Worm (Caenorhabditis elegans): ENCODE results near the gene die-1.

Gene die-1

ce11 chrII:10051485-10051884, 16.2 kb downstream of the die-1 start:
- TF ChIP-seq lin-39 (tag; optimal IDR thresholded peaks at IDR 0.05) (no peak), nhr-11 (tag; optimal IDR thresholded peaks at IDR 0.05) (peak; percentile 91)

ce11 chrII:10048568-10048967, 19.1 kb downstream of the die-1 start, which contains the start of gene flp-4:
TSS of gene flp-4 (plus strand) at chrII:10048868.
- TF ChIP-seq fkh-2 (tag; optimal IDR thresholded peaks at IDR 0.05) (no peak), ceh-9 (tag; optimal IDR thresholded peaks at IDR 0.05) (no peak), nhr-12 (tag; optimal IDR thresholded peaks at IDR 0.05) (no peak), hmg-11 (tag; optimal IDR thresholded peaks at IDR 0.05) (no peak), lin-39 (tag; optimal IDR thresholded peaks at IDR 0.05) (no peak), ztf-4 (tag; optimal IDR thresholded peaks at IDR 0.05) (no peak), nhr-77 (tag; optimal IDR thresholded peaks at IDR 0.05) (no peak), zag-1 (tag; optimal IDR thresholded peaks at IDR 0.05) (no peak), unc-62 (GFP tag; optimal IDR thresholded peaks at IDR 0.05) (no peak)

DNA sequence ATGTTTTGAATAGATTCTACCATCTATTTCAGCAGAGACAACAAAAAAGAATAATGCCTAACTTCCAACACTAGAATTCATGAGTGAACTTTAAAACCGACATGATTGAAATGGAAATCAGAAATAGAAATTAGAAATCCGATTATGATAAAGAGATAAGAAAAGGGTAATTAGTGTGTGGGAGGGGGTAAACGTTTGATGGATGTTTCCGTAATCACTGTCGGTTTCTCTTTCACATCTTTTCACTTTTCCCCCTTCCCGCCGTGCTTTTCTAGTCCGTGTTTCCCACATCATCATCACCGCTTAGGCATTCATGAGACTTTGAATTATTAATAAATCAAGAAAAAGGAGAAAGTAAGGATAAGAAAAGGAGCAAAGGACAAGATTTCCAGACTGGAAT, 22.0 kb downstream of the die-1 start:
- TF ChIP-seq hmg-11 (tag; optimal IDR thresholded peaks at IDR 0.05): no peak
- TF ChIP-seq unc-62 (GFP tag; optimal IDR thresholded peaks at IDR 0.05): no peak
- no peak for TF ChIP-seq ceh-9 (tag; optimal IDR thresholded peaks at IDR 0.05)
- no peak for TF ChIP-seq fkh-2 (tag; optimal IDR thresholded peaks at IDR 0.05)
- TF ChIP-seq nhr-237 (tag; optimal IDR thresholded peaks at IDR 0.05): no peak

DNA sequence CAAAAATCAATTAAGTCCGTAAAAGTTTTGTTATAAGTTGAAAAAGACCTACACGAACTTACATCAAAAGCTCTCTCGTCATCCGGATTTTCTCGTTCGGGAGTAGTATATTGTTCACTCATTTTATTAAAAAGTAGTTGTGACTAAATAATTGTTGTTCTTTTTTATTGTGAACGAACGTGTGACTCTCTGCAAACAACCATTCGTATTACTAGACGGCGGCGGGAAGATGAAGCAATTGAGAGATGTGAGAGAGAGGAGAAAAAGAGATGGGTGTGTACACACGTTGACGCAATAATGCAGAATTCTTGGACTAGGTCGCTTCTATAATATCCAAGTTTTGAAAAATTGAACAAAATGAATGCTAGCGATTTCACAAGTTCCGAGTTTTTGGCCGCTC, 22.8 kb downstream of the die-1 start, which contains the start of the genes F52H3.11 and bath-38:
F52H3.11 (minus strand) TSS at position 203 of the 400 bp plus-strand sequence.
bath-38 (minus strand) TSS at position 310 of the 400 bp plus-strand sequence.
- TF ChIP-seq egl-5 (tag; optimal IDR thresholded peaks at IDR 0.05) (peak; percentile 49), unc-62 (GFP tag; optimal IDR thresholded peaks at IDR 0.05) (no peak), aly-2 (tag; optimal IDR thresholded peaks at IDR 0.05) (no peak), pqm-1 (tag; optimal IDR thresholded peaks at IDR 0.05) (no peak), eor-1 (tag; optimal IDR thresholded peaks at IDR 0.05) (no peak), nhr-23 (tag; optimal IDR thresholded peaks at IDR 0.05) (no peak), ceh-16 (tag; optimal IDR thresholded peaks at IDR 0.05) (no peak), ceh-28 (tag; optimal IDR thresholded peaks at IDR 0.05) (no peak), ZK546.5 (tag; optimal IDR thresholded peaks at IDR 0.05) (no peak), elt-3 (tag; optimal IDR thresholded peaks at IDR 0.05) (no peak), nhr-43 (tag; optimal IDR thresholded peaks at IDR 0.05; ENCODE audit: poor library complexity, severe bottlenecking) (no peak), hmg-11 (tag; optimal IDR thresholded peaks at IDR 0.05) (no peak), elt-2 (tag; optimal IDR thresholded peaks at IDR 0.05) (peak; percentile 24), snpc-4 (tag; optimal IDR thresholded peaks at IDR 0.05) (peak; percentile 66), mdl-1 (tag; optimal IDR thresholded peaks at IDR 0.05) (no peak), lin-15B (tag; optimal IDR thresholded peaks at IDR 0.05) (peak; percentile 16), unc-39 (tag; optimal IDR thresholded peaks at IDR 0.05) (no peak), sea-2 (GFP tag; optimal IDR thresholded peaks at IDR 0.05) (no peak), ztf-4 (tag; optimal IDR thresholded peaks at IDR 0.05) (no peak), ztf-11 (tag; optimal IDR thresholded peaks at IDR 0.05) (no peak), ceh-82 (tag; optimal IDR thresholded peaks at IDR 0.05) (no peak), nhr-28 (tag; optimal IDR thresholded peaks at IDR 0.05) (no peak), lin-39 (tag; optimal IDR thresholded peaks at IDR 0.05) (peak; percentile 21), daf-12 (tag; optimal IDR thresholded peaks at IDR 0.05) (no peak), lsy-12 (tag; optimal IDR thresholded peaks at IDR 0.05) (no peak), fos-1 (tag; optimal IDR thresholded peaks at IDR 0.05) (no peak), nfya-1 (tag; optimal IDR thresholded peaks at IDR 0.05; ENCODE audit: insufficient read depth) (peak; percentile 55), nhr-12 (tag; optimal IDR thresholded peaks at IDR 0.05) (no peak), nhr-11 (tag; optimal IDR thresholded peaks at IDR 0.05) (no peak), ceh-9 (tag; optimal IDR thresholded peaks at IDR 0.05) (no peak), nhr-76 (tag; optimal IDR thresholded peaks at IDR 0.05) (no peak), R02D3.7 (tag; optimal IDR thresholded peaks at IDR 0.05) (no peak), elt-1 (tag; optimal IDR thresholded peaks at IDR 0.05) (no peak), zag-1 (tag; optimal IDR thresholded peaks at IDR 0.05) (no peak), nhr-237 (tag; optimal IDR thresholded peaks at IDR 0.05) (no peak), skn-1 (tag; optimal IDR thresholded peaks at IDR 0.05) (no peak), jun-1 (tag; optimal IDR thresholded peaks at IDR 0.05) (no peak), nhr-67 (tag; optimal IDR thresholded peaks at IDR 0.05) (no peak), egl-27 (tag; optimal IDR thresholded peaks at IDR 0.05) (no peak), nhr-77 (tag; optimal IDR thresholded peaks at IDR 0.05) (no peak), mml-1 (tag; optimal IDR thresholded peaks at IDR 0.05) (no peak), fkh-10 (GFP tag; optimal IDR thresholded peaks at IDR 0.05) (no peak), fkh-2 (tag; optimal IDR thresholded peaks at IDR 0.05) (no peak), ama-1 (optimal IDR thresholded peaks at IDR 0.05) (no peak), nhr-25 (tag; optimal IDR thresholded peaks at IDR 0.05) (peak; percentile 34), tbx-2 (tag; optimal IDR thresholded peaks at IDR 0.05) (no peak), pha-4 (tag; optimal IDR thresholded peaks at IDR 0.05) (peak; percentile 89)

All from whole organism, L3 larva.